Fruit fly (Drosophila melanogaster): ENCODE measurements around the gene mop.

The mop gene

dm6 chr3L:14790127-14790589 lies 14.2 kb upstream of the mop start (continued):
- no peak for TF ChIP-seq Dfd (GFP tag; optimal IDR thresholded peaks at IDR 0.05)
- peak; percentile 74 for TF ChIP-seq CG32264 (GFP tag; optimal IDR thresholded peaks at IDR 0.05)
- TF ChIP-seq OdsH (GFP tag; optimal IDR thresholded peaks at IDR 0.05): peak; percentile 85
- peak; percentile 83 for TF ChIP-seq dsf (GFP tag; optimal IDR thresholded peaks at IDR 0.05; ENCODE audit: borderline replicate concordance)
- peak; percentile 95 for TF ChIP-seq Hnf4 (GFP tag; optimal IDR thresholded peaks at IDR 0.05)
- no peak for TF ChIP-seq jim (GFP tag; optimal IDR thresholded peaks at IDR 0.05)
- TF ChIP-seq lola (GFP tag; optimal IDR thresholded peaks at IDR 0.05): no peak
- peak; percentile 44 for TF ChIP-seq Mio (GFP tag; optimal IDR thresholded peaks at IDR 0.05)
- TF ChIP-seq h (GFP tag; optimal IDR thresholded peaks at IDR 0.05): peak; percentile 92

DNA sequence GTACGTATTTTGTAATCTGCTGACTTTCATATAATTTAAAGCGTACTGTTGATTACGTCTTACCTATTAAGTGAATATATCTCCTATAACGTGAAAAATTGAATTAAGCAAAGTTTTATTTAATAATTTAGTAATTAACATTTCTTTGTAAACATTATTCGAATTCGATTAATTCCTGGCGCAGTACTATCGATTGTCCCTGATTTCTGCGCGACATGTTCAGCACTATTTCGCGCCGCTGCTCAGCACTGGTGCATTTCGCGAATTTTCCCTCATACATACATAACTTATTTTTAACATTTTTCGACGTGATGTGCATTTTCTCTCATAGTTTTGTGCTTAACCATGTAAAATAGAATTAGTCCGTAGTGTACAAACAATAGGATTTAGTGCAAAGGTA lies 13.7 kb upstream of the mop start, which contains the start of gene Helz:
Helz (plus strand) TSS at position 260 of the 400 bp plus-strand sequence.
- TF ChIP-seq Dif (GFP tag; optimal IDR thresholded peaks at IDR 0.05; ENCODE audit: partially characterized antibody): no peak
- TF ChIP-seq jim (GFP tag; optimal IDR thresholded peaks at IDR 0.05): no peak
- no peak for TF ChIP-seq dl (GFP tag; optimal IDR thresholded peaks at IDR 0.05; ENCODE audit: insufficient read depth in 1 of 2, partially characterized antibody in 2 of 2)
- TF ChIP-seq sage (GFP tag; optimal IDR thresholded peaks at IDR 0.05): peak; percentile 62
- no peak for TF ChIP-seq Dfd (GFP tag; optimal IDR thresholded peaks at IDR 0.05)
- TF ChIP-seq Hnf4 (GFP tag; optimal IDR thresholded peaks at IDR 0.05): peak; percentile 59
- TF ChIP-seq CrebA (GFP tag; optimal IDR thresholded peaks at IDR 0.05; ENCODE audit: borderline replicate concordance): no peak
- no peak for TF ChIP-seq N (GFP tag; optimal IDR thresholded peaks at IDR 0.05)
- peak; percentile 22 for TF ChIP-seq h (GFP tag; optimal IDR thresholded peaks at IDR 0.05)
- no peak for TF ChIP-seq CG32264 (GFP tag; optimal IDR thresholded peaks at IDR 0.05)
- TF ChIP-seq dsf (GFP tag; optimal IDR thresholded peaks at IDR 0.05; ENCODE audit: borderline replicate concordance): no peak
- TF ChIP-seq Abd-B (GFP tag; optimal IDR thresholded peaks at IDR 0.05): no peak
- peak; percentile 14 for TF ChIP-seq rgr (GFP tag; optimal IDR thresholded peaks at IDR 0.05)
- TF ChIP-seq br (GFP tag; optimal IDR thresholded peaks at IDR 0.05): no peak
- no peak for TF ChIP-seq lola (GFP tag; optimal IDR thresholded peaks at IDR 0.05)
- TF ChIP-seq psq (GFP tag; optimal IDR thresholded peaks at IDR 0.05): no peak
- no peak for TF ChIP-seq pan (optimal IDR thresholded peaks at IDR 0.05)
- TF ChIP-seq GATAd (GFP tag; optimal IDR thresholded peaks at IDR 0.05): no peak
- TF ChIP-seq Mio (GFP tag; optimal IDR thresholded peaks at IDR 0.05): no peak
- no peak for TF ChIP-seq Sp1 (GFP tag; optimal IDR thresholded peaks at IDR 0.05)
- TF ChIP-seq dmrt93B (GFP tag; optimal IDR thresholded peaks at IDR 0.05): no peak
- no peak for TF ChIP-seq Myc (optimal IDR thresholded peaks at IDR 0.05)
- peak; percentile 3 for TF ChIP-seq OdsH (GFP tag; optimal IDR thresholded peaks at IDR 0.05)
- no peak for TF ChIP-seq usp (GFP tag; optimal IDR thresholded peaks at IDR 0.05)
- no peak for TF ChIP-seq brk (GFP tag; optimal IDR thresholded peaks at IDR 0.05)
- no peak for TF ChIP-seq sv (GFP tag; optimal IDR thresholded peaks at IDR 0.05)
- TF ChIP-seq Hr83 (GFP tag; optimal IDR thresholded peaks at IDR 0.05; ENCODE audit: poor library complexity, severe bottlenecking): peak; percentile 64
- TF ChIP-seq Rel (GFP tag; optimal IDR thresholded peaks at IDR 0.05): no peak
- no peak for TF ChIP-seq Rel (tag; optimal IDR thresholded peaks at IDR 0.05)
- no peak for TF ChIP-seq Hr78 (GFP tag; optimal IDR thresholded peaks at IDR 0.05)
- TF ChIP-seq ey (GFP tag; optimal IDR thresholded peaks at IDR 0.05): no peak
- no peak for TF ChIP-seq woc (GFP tag; optimal IDR thresholded peaks at IDR 0.05)
- no peak for TF ChIP-seq Jra (GFP tag; optimal IDR thresholded peaks at IDR 0.05)
- TF ChIP-seq HLH106 (tag; optimal IDR thresholded peaks at IDR 0.05): peak; percentile 6
- no peak for TF ChIP-seq tai (GFP tag; optimal IDR thresholded peaks at IDR 0.05)
- no peak for TF ChIP-seq CG9705 (GFP tag; optimal IDR thresholded peaks at IDR 0.05)
- no peak for TF ChIP-seq Vsx2 (GFP tag; optimal IDR thresholded peaks at IDR 0.05; ENCODE audit: partially characterized antibody)
- no peak for TF ChIP-seq fru (GFP tag; optimal IDR thresholded peaks at IDR 0.05)
- TF ChIP-seq foxo (GFP tag; optimal IDR thresholded peaks at IDR 0.05): no peak

Data from whole organism, wandering third instar larva.